Worm (Caenorhabditis elegans): ENCODE results near the gene ztf-1.

ztf-1 gene

DNA sequence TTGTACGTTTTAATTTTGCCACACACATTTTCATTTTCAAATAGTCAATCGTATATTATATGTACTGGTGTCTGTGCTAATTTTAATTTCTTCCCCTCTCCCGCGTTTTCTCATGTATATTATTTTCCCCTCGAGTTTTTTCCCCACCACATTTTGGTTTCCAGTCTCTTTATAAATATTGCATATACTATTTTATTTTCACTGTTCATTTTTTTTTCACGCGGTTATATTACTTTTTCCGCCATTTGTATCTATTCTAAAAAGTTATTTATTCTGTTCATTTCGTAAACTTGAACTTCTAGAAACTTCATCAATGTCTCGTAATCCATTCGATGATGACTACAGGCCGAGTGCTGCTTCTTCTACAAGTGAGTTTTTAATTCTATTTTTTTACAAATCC lies 16.2 kb downstream of the ztf-1 start, which contains the start of gene snap-29:
snap-29 (plus strand) TSS at position 301 of the 400 bp plus-strand sequence.
- no peak for TF ChIP-seq tab-1 (GFP tag; IDR thresholded peaks at IDR 0.05)

DNA sequence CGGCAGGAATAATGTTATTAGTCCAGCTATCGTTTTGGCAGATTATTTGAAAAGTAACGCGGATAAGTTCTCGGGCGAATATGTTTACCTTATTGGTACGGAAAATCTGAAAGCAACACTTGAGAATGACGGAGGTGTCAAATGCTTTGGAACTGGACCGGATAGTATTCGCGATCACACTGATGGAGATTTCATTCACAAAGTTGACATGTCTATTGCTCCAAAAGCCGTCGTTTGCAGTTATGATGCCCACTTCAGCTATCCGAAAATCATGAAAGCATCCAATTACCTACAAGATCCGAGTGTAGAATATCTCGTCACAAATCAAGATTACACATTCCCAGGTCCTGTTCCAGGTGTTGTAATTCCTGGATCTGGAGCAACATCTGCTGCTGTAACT lies 18.8 kb downstream of the ztf-1 start:
- TF ChIP-seq ref-1 (GFP tag; conservative IDR thresholded peaks at IDR 0.05) (no peak), flt-1 (GFP tag; IDR thresholded peaks at IDR 0.05) (no peak), ztf-23 (GFP tag; IDR thresholded peaks at IDR 0.05) (no peak), klf-2 (GFP tag; conservative IDR thresholded peaks at IDR 0.05) (no peak), T22C8.4 (GFP tag; IDR thresholded peaks at IDR 0.05) (no peak), ztf-29 (GFP tag; IDR thresholded peaks at IDR 0.05) (no peak), tab-1 (GFP tag; IDR thresholded peaks at IDR 0.05) (no peak), med-1 (GFP tag; optimal IDR thresholded peaks at IDR 0.05; ENCODE audit: insufficient read depth) (no peak), cog-1 (tag; optimal IDR thresholded peaks at IDR 0.05) (no peak)

DNA sequence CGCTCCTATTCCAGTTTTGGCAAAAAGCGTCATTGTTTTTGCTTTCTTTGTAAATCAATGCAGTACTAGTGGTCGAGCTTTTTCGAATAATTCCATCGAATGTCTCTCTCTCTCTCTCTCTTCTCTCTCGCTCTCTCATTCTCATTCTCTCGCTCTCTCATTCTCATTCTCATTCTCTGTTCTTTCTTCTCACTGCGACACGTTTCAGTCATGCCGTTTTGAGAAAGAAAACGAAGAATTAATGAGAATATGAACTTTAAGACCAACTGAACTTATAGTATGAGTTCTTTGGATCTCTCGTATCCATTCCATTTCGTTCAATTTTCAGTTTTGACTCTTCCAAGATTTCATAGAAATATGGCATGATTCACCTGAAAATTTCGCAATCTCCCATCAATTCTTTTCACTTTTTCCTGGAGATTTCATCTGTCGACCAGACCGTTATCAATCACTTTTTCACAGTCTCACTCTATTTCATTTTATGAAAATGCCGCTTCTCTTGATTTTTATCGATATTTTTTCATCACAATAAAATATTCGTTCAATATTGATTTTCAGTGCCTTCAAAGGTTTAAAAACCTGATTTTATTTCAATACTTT lies 19.6 kb downstream of the ztf-1 start:
- TF ChIP-seq ref-1 (GFP tag; conservative IDR thresholded peaks at IDR 0.05) (no peak), T22C8.4 (GFP tag; IDR thresholded peaks at IDR 0.05) (no peak), ztf-29 (GFP tag; IDR thresholded peaks at IDR 0.05) (no peak), flt-1 (GFP tag; IDR thresholded peaks at IDR 0.05) (no peak), tab-1 (GFP tag; IDR thresholded peaks at IDR 0.05) (no peak), cog-1 (tag; optimal IDR thresholded peaks at IDR 0.05) (no peak), klf-2 (GFP tag; conservative IDR thresholded peaks at IDR 0.05) (no peak), ztf-23 (GFP tag; IDR thresholded peaks at IDR 0.05) (no peak), med-1 (GFP tag; optimal IDR thresholded peaks at IDR 0.05; ENCODE audit: insufficient read depth) (no peak)

DNA sequence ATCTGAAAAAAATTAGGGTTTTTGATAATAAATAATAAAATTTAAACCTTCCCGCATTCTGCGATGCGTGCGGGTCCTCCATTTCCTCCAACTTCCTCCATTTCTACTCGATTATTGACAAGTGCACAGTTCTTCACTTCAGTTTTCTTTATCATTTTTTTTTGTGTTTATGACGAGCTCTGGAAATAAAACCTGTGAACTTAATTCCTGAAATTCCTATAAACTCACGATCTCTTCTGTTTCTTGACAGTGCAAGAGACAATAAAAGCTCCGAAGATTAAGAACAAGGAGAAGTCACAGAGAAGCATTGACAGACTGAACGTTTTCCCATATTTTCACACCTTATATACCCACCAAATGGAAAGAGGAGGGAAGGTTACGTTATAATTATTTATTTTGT lies 20.3 kb downstream of the ztf-1 start, which contains the start of gene K02D10.3:
K02D10.3 (minus strand) TSS at position 101 of the 400 bp plus-strand sequence.
- TF ChIP-seq med-1 (GFP tag; optimal IDR thresholded peaks at IDR 0.05; ENCODE audit: insufficient read depth) (no peak), flt-1 (GFP tag; IDR thresholded peaks at IDR 0.05) (no peak), ztf-29 (GFP tag; IDR thresholded peaks at IDR 0.05) (no peak), tab-1 (GFP tag; IDR thresholded peaks at IDR 0.05) (no peak), ref-1 (GFP tag; conservative IDR thresholded peaks at IDR 0.05) (no peak)

DNA sequence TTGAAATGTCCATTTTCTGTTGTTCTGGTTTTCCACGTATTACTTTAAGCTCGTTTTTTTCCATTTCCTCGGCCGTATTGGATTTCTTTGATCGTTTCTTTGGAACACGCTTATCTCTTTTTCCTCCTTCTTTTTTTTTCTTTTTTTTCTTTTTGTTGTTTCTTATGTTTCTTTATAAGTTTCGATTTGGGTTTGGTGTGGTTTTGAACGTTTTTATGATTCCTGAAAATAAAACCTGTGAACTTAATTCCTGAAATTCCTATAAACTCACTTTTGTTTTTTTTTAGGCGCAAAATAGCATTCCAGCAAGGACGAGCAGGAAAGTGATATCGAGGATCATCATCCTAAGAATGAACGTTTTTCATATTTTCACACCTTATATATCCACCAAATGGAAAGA lies 21.0 kb downstream of the ztf-1 start, which contains the start of gene K02D10.2:
K02D10.2 (minus strand) TSS at position 101 of the 400 bp plus-strand sequence.
- no peak for TF ChIP-seq ztf-29 (GFP tag; IDR thresholded peaks at IDR 0.05)

DNA sequence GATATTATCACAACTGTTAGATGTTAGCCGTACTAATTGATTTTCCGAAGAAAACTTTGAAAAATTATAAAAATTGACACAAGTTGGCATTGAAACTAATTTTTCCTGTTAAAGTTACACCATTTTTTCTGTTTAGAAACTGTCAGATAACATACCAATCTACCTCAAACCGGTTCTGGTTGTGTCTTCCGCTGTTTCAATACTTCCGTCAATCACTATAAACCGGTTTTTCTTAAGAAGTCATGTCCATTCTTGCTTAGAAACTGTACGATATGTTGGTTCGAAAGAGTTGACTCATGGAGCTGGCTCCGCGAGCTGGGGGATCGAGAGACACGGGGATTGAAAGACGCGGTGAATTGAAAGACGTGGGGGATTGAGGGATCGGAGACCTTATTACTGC lies 21.9 kb downstream of the ztf-1 start:
- no peak for TF ChIP-seq ztf-29 (GFP tag; IDR thresholded peaks at IDR 0.05)
- no peak for TF ChIP-seq flt-1 (GFP tag; IDR thresholded peaks at IDR 0.05)
- no peak for TF ChIP-seq ref-1 (GFP tag; conservative IDR thresholded peaks at IDR 0.05)
- no peak for TF ChIP-seq med-1 (GFP tag; optimal IDR thresholded peaks at IDR 0.05; ENCODE audit: insufficient read depth)
- no peak for TF ChIP-seq tab-1 (GFP tag; IDR thresholded peaks at IDR 0.05)
- TF ChIP-seq ztf-23 (GFP tag; IDR thresholded peaks at IDR 0.05), result no peak
- no peak for TF ChIP-seq klf-2 (GFP tag; conservative IDR thresholded peaks at IDR 0.05)
- no peak for TF ChIP-seq cog-1 (tag; optimal IDR thresholded peaks at IDR 0.05)
- no peak for TF ChIP-seq T22C8.4 (GFP tag; IDR thresholded peaks at IDR 0.05)

DNA sequence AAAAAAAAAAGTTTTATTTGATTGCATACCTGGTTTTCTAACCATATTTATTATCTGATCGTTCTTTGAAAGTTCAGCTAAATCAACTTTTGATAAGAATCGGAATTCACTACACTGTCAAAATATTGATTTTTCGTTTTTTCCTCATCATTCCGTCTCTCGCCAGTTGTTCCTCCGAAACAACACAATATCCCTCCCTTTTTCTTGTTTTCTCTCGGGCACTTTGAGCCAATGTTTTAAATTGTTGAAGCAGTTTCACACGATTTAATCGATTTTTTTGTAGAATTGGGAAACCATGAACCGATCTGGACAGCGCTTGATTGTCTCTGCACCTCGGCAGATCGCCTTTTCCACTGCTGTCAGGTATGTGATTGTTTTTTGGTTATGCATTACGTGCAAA lies 22.9 kb downstream of the ztf-1 start, which contains the start of gene K02D10.1:
K02D10.1 (plus strand) TSS at position 284 of the 400 bp plus-strand sequence.
- TF ChIP-seq T22C8.4 (GFP tag; IDR thresholded peaks at IDR 0.05) (peak; percentile 50; the same call in 1 of the 2 replicates), flt-1 (GFP tag; IDR thresholded peaks at IDR 0.05) (no peak), klf-2 (GFP tag; conservative IDR thresholded peaks at IDR 0.05) (no peak)

DNA sequence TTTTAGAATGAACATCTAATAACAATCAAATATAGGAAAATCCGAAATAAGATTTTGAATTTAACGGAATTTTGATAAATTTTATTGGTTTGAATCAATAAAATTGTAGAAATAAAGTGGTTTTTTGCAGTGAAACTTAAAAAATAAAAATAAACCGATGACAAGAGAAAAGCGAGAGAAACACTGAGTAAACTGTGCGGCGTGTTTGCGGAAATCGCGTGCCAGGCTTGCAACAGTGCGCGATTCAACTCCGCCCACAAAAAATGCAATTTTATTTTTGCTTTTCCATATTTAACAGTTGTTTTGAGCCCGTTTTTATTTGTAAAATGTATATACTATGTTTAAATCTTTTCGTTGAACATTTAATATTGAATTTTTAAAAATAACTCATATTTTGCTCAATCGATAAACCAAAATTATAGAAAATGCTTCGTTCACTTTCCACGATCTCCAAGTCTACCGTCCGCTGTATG lies 24.2 kb downstream of the ztf-1 start, which contains the start of gene mtss-1:
mtss-1 (plus strand) TSS at position 423 of the 473 bp plus-strand sequence.
- TF ChIP-seq flt-1 (GFP tag; IDR thresholded peaks at IDR 0.05) (peak; percentile 90), ztf-29 (GFP tag; IDR thresholded peaks at IDR 0.05) (peak; percentile 75), tab-1 (GFP tag; IDR thresholded peaks at IDR 0.05) (peak; percentile 87), klf-2 (GFP tag; conservative IDR thresholded peaks at IDR 0.05) (peak; percentile 76), ztf-23 (GFP tag; IDR thresholded peaks at IDR 0.05) (peak; percentile 88), ref-1 (GFP tag; conservative IDR thresholded peaks at IDR 0.05) (no peak), cog-1 (tag; optimal IDR thresholded peaks at IDR 0.05) (peak; percentile 71), T22C8.4 (GFP tag; IDR thresholded peaks at IDR 0.05) (peak; percentile 71), med-1 (GFP tag; optimal IDR thresholded peaks at IDR 0.05; ENCODE audit: insufficient read depth) (peak; percentile 94)

DNA sequence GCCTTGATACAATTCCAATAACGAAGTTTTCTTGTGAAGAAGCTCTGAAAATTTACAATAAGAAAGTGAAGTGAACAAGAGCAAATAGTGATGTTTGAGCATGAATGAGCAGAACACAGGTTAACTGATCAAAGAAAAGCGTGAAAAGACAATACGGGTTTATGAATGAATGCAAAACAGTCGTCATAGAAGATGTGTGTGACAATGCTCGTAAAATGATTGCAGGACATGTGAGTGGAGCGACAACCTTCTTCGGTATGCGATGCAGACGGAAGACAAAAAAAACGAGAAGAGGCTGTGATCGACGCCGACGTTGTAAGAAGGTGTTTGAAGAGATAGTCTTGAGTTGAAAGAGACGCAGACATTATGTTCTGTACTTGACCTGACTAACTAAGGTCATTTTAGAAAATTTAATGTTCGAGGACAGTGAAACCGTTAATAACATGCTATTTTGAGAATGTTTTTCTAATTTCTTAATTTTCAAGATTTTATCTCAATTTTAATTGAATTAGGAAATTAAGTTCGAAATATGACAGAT lies 24.8 kb downstream of the ztf-1 start, which contains the start of gene mig-22:
mig-22 (minus strand) TSS at position 51 of the 538 bp plus-strand sequence.
- TF ChIP-seq cog-1 (tag; optimal IDR thresholded peaks at IDR 0.05), result no peak
- no peak for TF ChIP-seq ref-1 (GFP tag; conservative IDR thresholded peaks at IDR 0.05)
- no peak for TF ChIP-seq tab-1 (GFP tag; IDR thresholded peaks at IDR 0.05)
- TF ChIP-seq ztf-29 (GFP tag; IDR thresholded peaks at IDR 0.05), result no peak
- no peak for TF ChIP-seq flt-1 (GFP tag; IDR thresholded peaks at IDR 0.05)
- TF ChIP-seq klf-2 (GFP tag; conservative IDR thresholded peaks at IDR 0.05), result no peak
- TF ChIP-seq T22C8.4 (GFP tag; IDR thresholded peaks at IDR 0.05), result no peak
- TF ChIP-seq med-1 (GFP tag; optimal IDR thresholded peaks at IDR 0.05; ENCODE audit: insufficient read depth), result no peak
- no peak for TF ChIP-seq ztf-23 (GFP tag; IDR thresholded peaks at IDR 0.05)

DNA sequence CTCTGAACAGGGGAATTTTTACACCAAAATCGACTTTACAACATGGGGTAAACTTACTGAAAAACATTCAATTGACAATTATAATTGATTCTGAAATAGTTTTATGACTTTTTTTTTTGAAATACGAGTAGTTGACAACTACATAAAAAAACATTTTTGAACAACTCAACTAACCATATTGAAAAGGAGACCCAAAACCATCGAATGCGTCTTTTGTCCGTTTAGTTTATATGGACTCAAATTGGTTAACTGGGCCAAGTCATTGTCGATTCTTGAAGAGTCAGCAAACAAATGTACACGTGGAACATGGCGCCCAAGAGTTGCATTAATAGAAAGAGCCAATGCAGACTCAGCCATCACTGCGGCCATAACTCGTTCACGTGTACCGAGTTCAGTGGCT lies 25.7 kb downstream of the ztf-1 start:
- TF ChIP-seq ztf-23 (GFP tag; IDR thresholded peaks at IDR 0.05) (no peak), klf-2 (GFP tag; conservative IDR thresholded peaks at IDR 0.05) (no peak), ztf-29 (GFP tag; IDR thresholded peaks at IDR 0.05) (no peak), med-1 (GFP tag; optimal IDR thresholded peaks at IDR 0.05; ENCODE audit: insufficient read depth) (no peak), T22C8.4 (GFP tag; IDR thresholded peaks at IDR 0.05) (no peak), tab-1 (GFP tag; IDR thresholded peaks at IDR 0.05) (no peak), flt-1 (GFP tag; IDR thresholded peaks at IDR 0.05) (no peak)
